Worm (Caenorhabditis elegans): ENCODE results near the gene fbxa-220.
A peak's percentile ranks its signal among the peaks of the same experiment; 100 is the strongest.

Gene fbxa-220

ce11 chrIII:11524073-11524472 is 40.1 kb upstream of the fbxa-220 start (continued):
- TF ChIP-seq ceh-100 (GFP tag; IDR thresholded peaks at IDR 0.05), result peak; percentile 52; the same call in 1 of the 2 replicates
- peak; percentile 85 for TF ChIP-seq lin-54 (GFP tag; optimal IDR thresholded peaks at IDR 0.05)
- peak; percentile 31 for TF ChIP-seq tlf-1 (GFP tag; optimal IDR thresholded peaks at IDR 0.05)
- TF ChIP-seq Y95B8A.8 (GFP tag; IDR thresholded peaks at IDR 0.05), result 0 out of 2 replicates have a peak, but pooled peaks have one; percentile 41
- peak; percentile 42; the same call in 1 of the 2 replicates for TF ChIP-seq dox-1 (GFP tag; IDR thresholded peaks at IDR 0.05)
- no peak for TF ChIP-seq nhr-80 (tag; optimal IDR thresholded peaks at IDR 0.05)
- no peak for TF ChIP-seq zfh-2 (GFP tag; conservative IDR thresholded peaks at IDR 0.05)
- TF ChIP-seq madf-3 (GFP tag; IDR thresholded peaks at IDR 0.05), result 0 out of 2 replicates have a peak, but pooled peaks have one; percentile 73
- no peak for TF ChIP-seq Y53G8AR.9 (GFP tag; conservative IDR thresholded peaks at IDR 0.05)
- TF ChIP-seq snpc-1.3 (tag; optimal IDR thresholded peaks at IDR 0.05; ENCODE audit: insufficient read depth), result peak; percentile 84
- peak; percentile 17 for TF ChIP-seq tbp1 (GFP tag; optimal IDR thresholded peaks at IDR 0.05)

ce11 chrIII:11523504-11524025 is 39.6 kb upstream of the fbxa-220 start, which contains the start of the genes Y66D12A.16 and such-1:
Y66D12A.16 (plus strand) TSS chrIII:11523554.
such-1 (minus strand) TSS chrIII:11523759.
- TF ChIP-seq Y79H2A.3 (GFP tag; conservative IDR thresholded peaks at IDR 0.05) (no peak), repo-1 (tag; optimal IDR thresholded peaks at IDR 0.05) (no peak), madf-6 (GFP tag; IDR thresholded peaks at IDR 0.05) (peak; percentile 86), dpl-1 (GFP tag; optimal IDR thresholded peaks at IDR 0.05) (peak; percentile 48), hsf-1 (GFP tag; IDR thresholded peaks at IDR 0.05) (peak; percentile 67; the same call in 1 of the 2 replicates), ceh-91 (GFP tag; IDR thresholded peaks at IDR 0.05) (peak; percentile 39; the same call in 1 of the 2 replicates), rcor-1 (GFP tag; IDR thresholded peaks at IDR 0.05) (no peak), D2030.7 (GFP tag; IDR thresholded peaks at IDR 0.05) (peak; percentile 12; the same call in 1 of the 2 replicates), efl-1 (GFP tag; optimal IDR thresholded peaks at IDR 0.05) (peak; percentile 74), egl-18 (GFP tag; IDR thresholded peaks at IDR 0.05) (no peak), akir-1 (GFP tag; optimal IDR thresholded peaks at IDR 0.05) (no peak), F33H1.4 (GFP tag; IDR thresholded peaks at IDR 0.05) (peak; percentile 31), ceh-27 (GFP tag; optimal IDR thresholded peaks at IDR 0.05) (no peak), madf-8 (GFP tag; conservative IDR thresholded peaks at IDR 0.05) (peak; percentile 73)

- TF ChIP-seq zfh-2 (GFP tag; conservative IDR thresholded peaks at IDR 0.05), result peak; percentile 78
- no peak for TF ChIP-seq nhr-179 (tag; optimal IDR thresholded peaks at IDR 0.05)
- TF ChIP-seq bed-2 (GFP tag; IDR thresholded peaks at IDR 0.05), result no peak
- peak; percentile 75; the same call in 1 of the 2 replicates for TF ChIP-seq egrh-3 (GFP tag; IDR thresholded peaks at IDR 0.05)
- no peak for TF ChIP-seq ama-1 (optimal IDR thresholded peaks at IDR 0.05)
- TF ChIP-seq ama-1 (GFP tag; optimal IDR thresholded peaks at IDR 0.05), result no peak
- TF ChIP-seq madf-6 (GFP tag; IDR thresholded peaks at IDR 0.05), result no peak
- TF ChIP-seq cebp-1 (GFP tag; IDR thresholded peaks at IDR 0.05), result no peak
- TF ChIP-seq cebp-1 (tag; optimal IDR thresholded peaks at IDR 0.05), result no peak
- no peak for TF ChIP-seq chd-7 (tag; optimal IDR thresholded peaks at IDR 0.05)
- no peak for TF ChIP-seq madf-3 (GFP tag; IDR thresholded peaks at IDR 0.05)
- TF ChIP-seq ceh-100 (GFP tag; IDR thresholded peaks at IDR 0.05), result no peak
- TF ChIP-seq hmg-20 (GFP tag; IDR thresholded peaks at IDR 0.05), result no peak
- TF ChIP-seq nhr-90 (tag; optimal IDR thresholded peaks at IDR 0.05), result no peak
- TF ChIP-seq hmg-1.2 (GFP tag; IDR thresholded peaks at IDR 0.05), result no peak
- TF ChIP-seq ccch-3 (GFP tag; optimal IDR thresholded peaks at IDR 0.05), result no peak
- TF ChIP-seq F33H1.4 (GFP tag; IDR thresholded peaks at IDR 0.05), result no peak
- no peak for TF ChIP-seq ztf-18 (tag; optimal IDR thresholded peaks at IDR 0.05)
Measured at ce11 chrIII:11510826-11511225, 26.8 kb upstream of the fbxa-220 start.
